Worm (Caenorhabditis elegans) whole organism, mixed stage, embryonic: ENCODE measurements around the gene T04C12.11.

ENCODE experiments used
- M03D4.4 ChIP-seq: sonication (generic microtip); optimal IDR thresholded peaks from 2 replicates; lab custom pipeline; 2017; ENCODE audit warnings: mild to moderate bottlenecking, missing genetic modification characterization, missing compliant biosample characterization
- bed-3 ChIP-seq: fragments of 200-800 bp; sonication (Bioruptor generic); optimal IDR thresholded peaks from 3 replicates; lab custom pipeline; 2018; ENCODE audit warnings: mild to moderate bottlenecking, missing genetic modification characterization, moderate library complexity, missing compliant biosample characterization
- blmp-1 ChIP-seq: fragments of 150-350 bp; optimal IDR thresholded peaks from 2 replicates; lab custom pipeline; 2014; ENCODE audit warnings: missing biosample characterization, missing genetic modification characterization
- ceh-39 ChIP-seq: fragments of 150-350 bp; optimal IDR thresholded peaks from 2 replicates; lab custom pipeline; 2014; ENCODE audit warnings: missing biosample characterization, missing genetic modification characterization
- ceh-43 ChIP-seq: fragments of 200-800 bp; sonication (Bioruptor generic); optimal IDR thresholded peaks from 2 replicates; lab custom pipeline; 2018; ENCODE audit warnings: mild to moderate bottlenecking, missing genetic modification characterization, moderate library complexity, missing compliant biosample characterization
- ceh-83 ChIP-seq: fragments of 200-800 bp; sonication (Bioruptor generic); optimal IDR thresholded peaks from 2 replicates; lab custom pipeline; 2018; ENCODE audit warnings: mild to moderate bottlenecking, missing genetic modification characterization, missing compliant biosample characterization
- ces-1 ChIP-seq: fragments of 150-350 bp; optimal IDR thresholded peaks from 2 replicates; lab custom pipeline; 2014; ENCODE audit warnings: missing biosample characterization, missing genetic modification reagents, missing genetic modification characterization
- drap-1 ChIP-seq: fragments of 200-800 bp; sonication (Bioruptor generic); optimal IDR thresholded peaks from 3 replicates; lab custom pipeline; 2018; ENCODE audit warnings: mild to moderate bottlenecking, missing genetic modification characterization, missing compliant biosample characterization
- elt-1 ChIP-seq: sonication (generic microtip); optimal IDR thresholded peaks from 2 replicates; lab custom pipeline; 2017; ENCODE audit warnings: missing genetic modification characterization, mild to moderate bottlenecking, missing compliant biosample characterization, antibody characterized with exemption, moderate library complexity, borderline replicate concordance; ENCODE audit not compliant: insufficient read depth
- flh-1 ChIP-seq: fragments of 200-800 bp; sonication (Bioruptor generic); optimal IDR thresholded peaks from 2 replicates; lab custom pipeline; 2018; ENCODE audit warnings: mild to moderate bottlenecking, missing genetic modification characterization, moderate library complexity, missing compliant biosample characterization
- ham-2 ChIP-seq: fragments of 200-800 bp; sonication (Bioruptor generic); optimal IDR thresholded peaks from 2 replicates; lab custom pipeline; 2018; ENCODE audit warnings: mild to moderate bottlenecking, missing genetic modification characterization, missing compliant biosample characterization
- hlh-1 ChIP-seq: fragments of 150-350 bp; optimal IDR thresholded peaks from 2 replicates; lab custom pipeline; 2014; ENCODE audit warnings: missing biosample characterization, missing genetic modification reagents, missing genetic modification characterization
- lin-13 ChIP-seq: fragments of 150-350 bp; optimal IDR thresholded peaks from 2 replicates; lab custom pipeline; 2014; ENCODE audit warnings: missing biosample characterization, missing genetic modification characterization
- lin-32 ChIP-seq: fragments of 200-800 bp; sonication (Bioruptor generic); optimal IDR thresholded peaks from 2 replicates; lab custom pipeline; 2018; ENCODE audit warnings: mild to moderate bottlenecking, missing genetic modification characterization, missing compliant biosample characterization
- lsy-2 ChIP-seq: fragments of 150-350 bp; optimal IDR thresholded peaks from 2 replicates; lab custom pipeline; 2014; ENCODE audit warnings: missing biosample characterization, missing genetic modification characterization
- mab-5 ChIP-seq: fragments of 150-350 bp; optimal IDR thresholded peaks from 2 replicates; lab custom pipeline; 2014; ENCODE audit warnings: missing biosample characterization, missing genetic modification characterization
- mep-1 ChIP-seq: fragments of 150-350 bp; optimal IDR thresholded peaks from 2 replicates; lab custom pipeline; 2017; ENCODE audit warnings: missing biosample characterization, missing genetic modification reagents, missing genetic modification characterization, inconsistent platforms
- mls-2 ChIP-seq: sonication (generic microtip); optimal IDR thresholded peaks from 2 replicates; lab custom pipeline; 2016; ENCODE audit warnings: mild to moderate bottlenecking, missing genetic modification characterization, moderate library complexity, missing compliant biosample characterization
- nhr-12 ChIP-seq: fragments of 150-350 bp; optimal IDR thresholded peaks from 2 replicates; lab custom pipeline; 2014; ENCODE audit warnings: missing biosample characterization, missing genetic modification characterization
- nhr-2 ChIP-seq: fragments of 150-350 bp; optimal IDR thresholded peaks from 2 replicates; lab custom pipeline; 2014; ENCODE audit warnings: missing biosample characterization, missing genetic modification characterization
- nhr-237 ChIP-seq: fragments of 150-350 bp; optimal IDR thresholded peaks from 2 replicates; lab custom pipeline; 2014; ENCODE audit warnings: missing biosample characterization, missing genetic modification characterization
- nhr-28 ChIP-seq: fragments of 150-350 bp; optimal IDR thresholded peaks from 2 replicates; lab custom pipeline; 2014; ENCODE audit warnings: missing biosample characterization, missing genetic modification characterization
- pha-4 ChIP-seq: fragments of 150-350 bp; optimal IDR thresholded peaks from 2 replicates; lab custom pipeline; 2018; ENCODE audit warnings: missing biosample characterization, missing genetic modification reagents, missing genetic modification characterization
- sem-2 ChIP-seq: fragments of 200-800 bp; sonication (Bioruptor generic); optimal IDR thresholded peaks from 2 replicates; lab custom pipeline; 2018; ENCODE audit warnings: mild to moderate bottlenecking, missing genetic modification characterization, missing compliant biosample characterization
- snpc-4 ChIP-seq: fragments of 150-350 bp; optimal IDR thresholded peaks from 2 replicates; lab custom pipeline; 2014; ENCODE audit warnings: missing biosample characterization, missing genetic modification characterization
- sptf-1 ChIP-seq: sonication (generic microtip); optimal IDR thresholded peaks from 2 replicates; lab custom pipeline; 2017; ENCODE audit warnings: mild to moderate bottlenecking, missing genetic modification characterization, moderate library complexity, missing compliant biosample characterization
- tbx-8 ChIP-seq: fragments of 200-800 bp; sonication (Bioruptor generic); optimal IDR thresholded peaks from 2 replicates; lab custom pipeline; 2018; ENCODE audit warnings: mild to moderate bottlenecking, missing genetic modification characterization, moderate library complexity, missing compliant biosample characterization
- unc-120 ChIP-seq: sonication (generic microtip); optimal IDR thresholded peaks from 2 replicates; lab custom pipeline; 2017; ENCODE audit warnings: missing genetic modification characterization, missing compliant biosample characterization; ENCODE audit not compliant: poor library complexity, severe bottlenecking
- zip-8 ChIP-seq: fragments of 150-350 bp; optimal IDR thresholded peaks from 2 replicates; lab custom pipeline; 2014; ENCODE audit warnings: missing biosample characterization, missing genetic modification characterization
- ztf-11 ChIP-seq: fragments of 150-350 bp; optimal IDR thresholded peaks from 2 replicates; lab custom pipeline; 2014; ENCODE audit warnings: missing biosample characterization, missing genetic modification characterization

The T04C12.11 gene

DNA sequence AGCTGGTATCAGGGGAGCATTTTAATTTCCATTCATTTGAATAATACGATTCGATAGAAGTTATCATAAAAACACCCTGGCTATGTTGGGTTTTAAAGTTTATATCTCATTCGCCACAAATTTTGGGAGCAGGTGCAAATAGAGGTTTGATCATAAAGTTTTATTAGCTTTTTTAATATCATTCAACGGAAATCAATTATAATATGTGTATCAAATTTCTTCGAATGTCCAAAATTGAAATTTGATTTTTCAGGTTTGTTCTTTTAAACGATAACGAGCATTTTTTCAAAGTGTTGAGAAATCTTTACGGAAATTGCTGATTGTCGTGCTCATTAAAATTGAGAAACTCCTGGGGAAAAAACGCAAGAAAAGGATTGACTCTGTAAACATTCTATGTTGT lies 11.4 kb downstream of the T04C12.11 start, which contains the start of gene srh-74:
TSS of gene srh-74 (minus strand) at position 101 of the 400 bp plus-strand sequence.
- no peak for TF ChIP-seq blmp-1
- no peak for TF ChIP-seq sem-2 (GFP tag; lab: Kevin White, UChicago)
- TF ChIP-seq zip-8 (tag; lab: Kevin White, UChicago), result no peak
- TF ChIP-seq ces-1, result no peak
- no peak for TF ChIP-seq nhr-2 (tag; lab: Kevin White, UChicago)
- TF ChIP-seq elt-1 (tag; lab: Kevin White, UChicago), result no peak
- TF ChIP-seq drap-1, result no peak
- no peak for TF ChIP-seq ceh-39
- no peak for TF ChIP-seq mep-1 (tag; lab: Kevin White, UChicago)
- no peak for TF ChIP-seq mab-5 (tag; lab: Kevin White, UChicago)
- TF ChIP-seq unc-120, result no peak
- TF ChIP-seq pha-4 (tag; lab: Kevin White, UChicago), result no peak
- no peak for TF ChIP-seq nhr-237 (tag; lab: Kevin White, UChicago)
- TF ChIP-seq hlh-1 (tag; lab: Kevin White, UChicago), result no peak
- TF ChIP-seq M03D4.4 (tag; lab: Kevin White, UChicago), result no peak
- no peak for TF ChIP-seq ztf-11
- TF ChIP-seq ham-2, result no peak

DNA sequence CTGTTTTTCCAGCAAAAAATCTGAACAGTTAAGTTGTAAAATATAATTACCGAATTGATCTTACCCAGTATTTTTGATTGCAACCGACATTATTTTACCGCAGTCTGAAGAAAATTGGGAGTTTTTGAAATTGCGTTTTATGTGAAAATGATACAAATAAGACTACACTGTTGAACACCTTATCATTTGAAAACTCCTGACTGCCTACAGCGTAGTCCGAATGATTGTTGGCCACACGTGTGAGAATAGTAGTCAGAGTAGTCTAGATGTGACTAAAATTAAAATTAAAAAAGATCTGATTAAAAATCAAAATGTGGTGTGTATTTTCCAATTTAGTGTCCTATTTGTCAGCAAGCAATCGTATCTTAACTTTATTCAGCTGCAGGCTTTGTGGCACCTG lies 13.4 kb downstream of the T04C12.11 start, which contains the start of gene dhs-18:
TSS of gene dhs-18 (minus strand) at position 104 of the 400 bp plus-strand sequence.
- TF ChIP-seq nhr-12 (no peak), ces-1 (no peak), sptf-1 (tag; lab: Kevin White, UChicago) (no peak), ham-2 (no peak), elt-1 (tag; lab: Kevin White, UChicago) (no peak), ztf-11 (no peak), pha-4 (tag; lab: Kevin White, UChicago) (no peak), nhr-2 (tag; lab: Kevin White, UChicago) (no peak)

DNA sequence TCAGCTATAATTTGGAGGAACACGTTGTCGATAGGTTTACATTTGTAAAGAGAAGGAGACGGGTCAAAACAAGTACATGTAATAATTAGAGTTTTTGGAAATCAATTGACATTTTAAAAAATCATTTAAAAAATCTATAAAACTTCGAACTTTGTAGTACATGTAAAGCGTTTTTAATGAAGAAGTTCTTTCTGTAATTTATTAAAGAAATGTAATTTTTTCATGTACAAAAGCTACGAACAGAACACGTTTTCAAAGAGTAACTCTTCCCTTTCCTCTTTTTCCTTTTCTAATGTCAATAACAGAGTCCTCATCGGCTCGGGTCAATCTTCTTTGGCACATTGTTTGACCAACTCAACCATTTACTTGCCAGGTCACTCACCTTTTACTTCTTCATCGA lies 16.3 kb downstream of the T04C12.11 start, which contains the start of gene C45B11.6:
TSS of gene C45B11.6 (plus strand) at position 301 of the 400 bp plus-strand sequence.
- TF ChIP-seq nhr-28 (tag; lab: Kevin White, UChicago), result no peak
- TF ChIP-seq nhr-2 (tag; lab: Kevin White, UChicago), result peak; percentile 28
- no peak for TF ChIP-seq mls-2 (tag; lab: Kevin White, UChicago)
- no peak for TF ChIP-seq sem-2 (GFP tag; lab: Kevin White, UChicago)

DNA sequence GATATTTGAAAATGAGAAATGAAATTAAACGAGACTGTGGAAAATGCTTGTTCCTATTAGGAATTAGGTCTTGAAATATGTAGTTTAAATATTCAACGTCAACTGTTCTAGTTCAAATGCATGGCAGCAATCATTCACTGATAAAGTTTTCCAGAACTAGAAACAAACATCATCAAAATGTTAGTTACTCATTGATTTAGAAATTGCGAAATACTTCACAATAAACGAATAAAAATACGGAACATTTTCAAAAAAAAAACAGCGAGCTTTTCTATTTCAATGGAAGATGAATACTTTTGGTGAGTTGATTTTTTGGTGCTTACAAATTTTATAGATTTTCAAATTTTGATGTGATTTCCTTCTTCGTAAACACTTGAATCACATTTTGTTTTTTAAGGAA lies 17.6 kb downstream of the T04C12.11 start, which contains the start of gene C45B11.2:
TSS of gene C45B11.2 (plus strand) at position 173 of the 400 bp plus-strand sequence.
- TF ChIP-seq ceh-83 (GFP tag; lab: Kevin White, UChicago), result no peak
- no peak for TF ChIP-seq zip-8 (tag; lab: Kevin White, UChicago)
- no peak for TF ChIP-seq nhr-28 (tag; lab: Kevin White, UChicago)
- no peak for TF ChIP-seq unc-120
- TF ChIP-seq lin-32, result no peak
- no peak for TF ChIP-seq snpc-4 (tag; lab: Kevin White, UChicago)
- no peak for TF ChIP-seq bed-3 (GFP tag; lab: Kevin White, UChicago)
- TF ChIP-seq, all 35 proteins: peak for 0

DNA sequence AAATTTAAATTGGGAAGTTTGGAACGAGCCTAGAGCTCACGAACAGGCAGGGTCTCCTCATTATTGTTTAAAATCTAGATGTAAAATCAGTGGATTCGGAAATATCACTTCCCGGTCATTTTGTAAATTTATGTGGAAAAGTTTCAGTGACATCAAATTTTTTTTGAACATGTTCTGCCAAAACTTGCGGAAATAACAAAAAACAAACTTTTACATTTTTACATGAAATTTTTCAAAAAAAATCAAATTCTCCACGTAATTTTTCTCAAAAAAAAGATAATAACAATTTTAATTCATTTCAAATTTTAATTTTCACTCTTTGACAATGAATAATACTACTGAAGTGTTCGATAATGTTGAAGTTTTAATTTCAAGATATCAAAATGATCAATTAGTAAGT lies 18.6 kb downstream of the T04C12.11 start, which contains the start of gene C45B11.5:
TSS of gene C45B11.5 (plus strand) at position 301 of the 400 bp plus-strand sequence.
- no peak for TF ChIP-seq lin-13 (tag; lab: Kevin White, UChicago)

DNA sequence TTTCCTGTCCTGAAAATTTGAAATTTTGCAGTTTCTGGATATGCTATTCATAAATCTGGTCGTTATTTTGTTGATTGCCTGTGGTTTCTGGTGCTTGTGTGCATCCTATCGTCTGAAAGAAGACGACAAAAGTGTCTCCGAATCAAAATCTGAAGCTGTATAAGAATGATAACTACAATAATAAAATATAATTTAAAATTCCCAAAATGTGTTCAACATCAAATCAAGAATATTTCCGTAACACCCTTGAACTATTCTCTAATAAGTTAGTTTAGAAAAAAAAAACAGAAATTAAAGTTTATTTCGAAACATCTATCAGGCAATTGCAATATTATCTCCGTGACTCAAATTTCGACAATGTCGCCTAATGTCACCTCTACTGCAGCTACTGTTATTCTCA lies 19.6 kb downstream of the T04C12.11 start, which contains the start of gene C45B11.8:
TSS of gene C45B11.8 (plus strand) at position 301 of the 400 bp plus-strand sequence.
- TF ChIP-seq sem-2 (GFP tag; lab: Kevin White, UChicago), result no peak
- no peak for TF ChIP-seq flh-1 (GFP tag; lab: Kevin White, UChicago)
- TF ChIP-seq lsy-2, result no peak
- no peak for TF ChIP-seq ham-2
- TF ChIP-seq ceh-83 (GFP tag; lab: Kevin White, UChicago), result no peak
- no peak for TF ChIP-seq mab-5 (tag; lab: Kevin White, UChicago)
- TF ChIP-seq elt-1 (tag; lab: Kevin White, UChicago), result no peak
- no peak for TF ChIP-seq ceh-43 (GFP tag; lab: Kevin White, UChicago)
- TF ChIP-seq nhr-2 (tag; lab: Kevin White, UChicago), result no peak
- no peak for TF ChIP-seq tbx-8 (GFP tag; lab: Kevin White, UChicago)
- TF ChIP-seq ztf-11, result no peak
- TF ChIP-seq mls-2 (tag; lab: Kevin White, UChicago), result no peak
- no peak for TF ChIP-seq ceh-39
- no peak for TF ChIP-seq nhr-12
- no peak for TF ChIP-seq M03D4.4 (tag; lab: Kevin White, UChicago)
